Fruit fly (Drosophila melanogaster): ENCODE data around the gene CG5516.

CG5516 gene

DNA sequence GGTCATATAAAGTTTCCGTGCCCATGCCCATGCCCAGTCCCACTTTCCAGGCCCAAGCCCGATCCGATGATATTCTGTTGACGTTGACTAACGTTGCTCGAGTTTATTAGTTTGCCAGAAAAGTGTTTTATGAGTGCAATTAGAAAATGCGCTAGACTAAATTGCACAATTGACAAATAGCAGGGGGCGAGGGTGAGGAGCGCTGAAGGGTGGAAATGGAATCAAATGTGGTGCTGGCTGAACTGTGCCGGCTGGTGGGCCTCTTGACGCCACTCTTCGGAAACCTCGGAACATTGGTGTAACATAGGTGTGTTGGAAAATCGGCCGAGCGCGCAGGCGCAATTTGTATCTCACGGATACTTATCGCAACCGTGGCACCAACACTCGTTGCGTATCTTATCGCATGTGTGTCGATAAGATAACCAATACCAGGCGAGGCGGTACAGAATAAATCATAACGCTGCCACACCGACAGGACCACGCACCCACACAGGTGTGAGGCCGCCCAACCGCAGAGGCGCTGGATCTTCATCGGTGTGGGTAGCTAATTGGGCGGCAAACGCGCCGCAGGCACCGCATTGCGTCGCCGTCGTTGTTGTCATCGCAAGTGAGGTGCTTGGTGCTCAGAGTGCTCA, 48.1 kb downstream of the CG5516 start:
- TF ChIP-seq CTCF (optimal IDR thresholded peaks at IDR 0.05), result no peak
- no peak for TF ChIP-seq CG8478 (optimal IDR thresholded peaks at IDR 0.05)

DNA sequence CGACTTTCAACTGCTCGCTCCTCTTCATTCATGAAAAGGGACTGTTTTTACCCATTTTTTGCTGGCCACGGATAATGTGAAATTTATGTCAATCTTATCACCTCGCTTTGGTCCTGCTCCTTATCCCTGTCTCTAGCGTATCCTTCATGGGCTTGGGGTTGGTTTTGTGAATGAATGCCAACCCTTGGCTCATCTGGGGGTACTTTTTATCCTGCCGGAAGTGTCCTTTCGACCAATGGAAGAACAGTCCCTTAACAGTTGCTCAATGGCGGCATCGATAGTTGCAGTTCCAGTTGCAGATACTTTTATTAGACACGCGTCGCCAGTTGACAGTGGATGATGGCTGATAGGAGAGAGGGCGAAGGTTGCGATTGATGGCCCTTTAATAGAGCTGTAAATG, 49.9 kb downstream of the CG5516 start:
- TF ChIP-seq CTCF (optimal IDR thresholded peaks at IDR 0.05), result no peak
- no peak for TF ChIP-seq CG8478 (optimal IDR thresholded peaks at IDR 0.05)

Measured in S2 (cell line).